Worm (Caenorhabditis elegans) whole organism, L3 larva: Measurements from ENCODE around the gene cyn-6.

Source experiments
- ceh-82 ChIP-seq: fragments of 150-350 bp; optimal IDR thresholded peaks from 2 replicates; lab custom pipeline; 2014; ENCODE audit warnings: missing biosample characterization, missing genetic modification characterization
- elt-2 ChIP-seq: sonication (generic microtip); optimal IDR thresholded peaks from 2 replicates; lab custom pipeline; 2016; ENCODE audit warnings: missing genetic modification reagents, mild to moderate bottlenecking, missing genetic modification characterization, missing compliant biosample characterization
- nfya-1 ChIP-seq: sonication (generic microtip); optimal IDR thresholded peaks from 2 replicates; lab custom pipeline; 2017; ENCODE audit warnings: missing genetic modification characterization, mild to moderate bottlenecking, missing compliant biosample characterization, antibody characterized with exemption, moderate library complexity; ENCODE audit not compliant: insufficient read depth
- nhr-23 ChIP-seq: fragments of 150-350 bp; optimal IDR thresholded peaks from 2 replicates; lab custom pipeline; 2014; ENCODE audit warnings: missing biosample characterization, missing genetic modification reagents, missing genetic modification characterization
- nhr-67 ChIP-seq: fragments of 150-350 bp; optimal IDR thresholded peaks from 2 replicates; lab custom pipeline; 2014; ENCODE audit warnings: missing biosample characterization, missing genetic modification characterization
- nhr-76 ChIP-seq: fragments of 150-350 bp; sonication (generic microtip); optimal IDR thresholded peaks from 5 replicates; lab custom pipeline; 2014; ENCODE audit warnings: missing biosample characterization, missing genetic modification characterization
- pqm-1 ChIP-seq: fragments of 150-350 bp; optimal IDR thresholded peaks from 2 replicates; lab custom pipeline; 2017; ENCODE audit warnings: missing biosample characterization, missing genetic modification characterization, inconsistent platforms
- tbx-2 ChIP-seq: sonication (generic microtip); optimal IDR thresholded peaks from 2 replicates; lab custom pipeline; 2016; ENCODE audit warnings: mild to moderate bottlenecking, missing genetic modification characterization, missing compliant biosample characterization
- zag-1 ChIP-seq: fragments of 150-350 bp; optimal IDR thresholded peaks from 2 replicates; lab custom pipeline; 2014; ENCODE audit warnings: missing biosample characterization, missing genetic modification characterization

ce11 chrIII:744459-744858 lies 28.8 kb upstream of the cyn-6 start:
- TF ChIP-seq elt-2 (no peak), tbx-2 (tag; lab: Kevin White, UChicago) (no peak), pqm-1 (tag; lab: Kevin White, UChicago) (no peak), nhr-76 (tag; lab: Kevin White, UChicago) (no peak), zag-1 (tag; lab: Kevin White, UChicago) (no peak), ceh-82 (no peak), nfya-1 (tag; lab: Kevin White, UChicago) (no peak), nhr-67 (tag; lab: Kevin White, UChicago) (no peak), nhr-23 (tag; lab: Kevin White, UChicago) (no peak)
